Worm (Caenorhabditis elegans): ENCODE results near the gene nas-9.

Gene nas-9

DNA sequence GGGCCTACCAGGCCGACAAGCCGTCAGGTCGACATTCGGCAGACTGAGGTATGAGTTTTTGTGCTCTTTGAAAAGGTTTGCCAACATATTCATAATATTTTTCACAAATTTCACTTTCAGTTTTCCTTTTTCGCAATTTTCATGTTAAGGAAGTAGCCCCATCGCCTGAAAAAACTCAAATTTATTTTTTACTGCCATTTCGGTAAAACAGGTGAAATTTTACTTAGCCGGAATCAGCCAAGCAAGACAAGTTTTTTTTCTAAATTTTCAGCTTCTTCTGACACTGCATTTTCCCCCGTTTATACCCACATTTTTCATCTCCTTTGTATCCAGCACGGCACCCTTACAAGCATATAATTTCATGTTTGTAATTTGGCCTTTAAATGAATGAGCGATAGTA lies 48.2 kb downstream of the nas-9 start, which contains the start of gene R02F11.11:
Gene R02F11.11 (plus strand): TSS at position 301 of the 400 bp plus-strand sequence.
- TF ChIP-seq nhr-77 (tag; optimal IDR thresholded peaks at IDR 0.05) = no peak
- no peak for TF ChIP-seq nhr-12 (tag; optimal IDR thresholded peaks at IDR 0.05)
- TF ChIP-seq nhr-11 (tag; optimal IDR thresholded peaks at IDR 0.05) = no peak
- no peak for TF ChIP-seq elt-1 (tag; optimal IDR thresholded peaks at IDR 0.05)
- no peak for TF ChIP-seq nhr-6 (tag; optimal IDR thresholded peaks at IDR 0.05)
- TF ChIP-seq lsy-2 (tag; optimal IDR thresholded peaks at IDR 0.05) = no peak
- no peak for TF ChIP-seq ztf-11 (tag; optimal IDR thresholded peaks at IDR 0.05)
- TF ChIP-seq unc-55 (GFP tag; optimal IDR thresholded peaks at IDR 0.05) = no peak
- no peak for TF ChIP-seq sma-3 (GFP tag; optimal IDR thresholded peaks at IDR 0.05)
- TF ChIP-seq elt-3 (tag; optimal IDR thresholded peaks at IDR 0.05) = no peak
- no peak for TF ChIP-seq gmeb-1 (tag; optimal IDR thresholded peaks at IDR 0.05)
- TF ChIP-seq unc-39 (tag; optimal IDR thresholded peaks at IDR 0.05) = no peak
- TF ChIP-seq R02D3.7 (tag; optimal IDR thresholded peaks at IDR 0.05) = no peak
- no peak for TF ChIP-seq F13H6.1 (tag; optimal IDR thresholded peaks at IDR 0.05)

DNA sequence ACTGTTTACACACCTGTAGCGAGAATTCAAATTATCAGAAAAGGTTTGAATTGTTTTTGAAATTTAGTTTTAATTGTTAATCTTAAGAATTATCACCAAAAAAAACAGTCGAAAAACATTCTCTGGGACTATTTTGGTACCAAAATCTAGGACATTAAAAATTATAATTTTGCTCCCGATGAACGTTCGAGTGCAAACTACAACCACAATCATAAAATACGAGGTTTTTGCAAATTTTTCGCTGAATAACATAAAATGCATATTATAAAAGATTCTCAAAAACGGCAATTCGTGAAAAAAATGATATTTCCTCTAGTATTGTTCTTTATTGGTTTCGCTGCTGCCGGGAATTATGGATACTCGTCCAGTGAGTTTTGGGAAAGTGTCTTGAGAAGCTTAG lies 49.4 kb downstream of the nas-9 start, which contains the start of gene R02F11.12:
Gene R02F11.12 (plus strand): TSS at position 301 of the 400 bp plus-strand sequence.
- TF ChIP-seq nhr-77 (tag; optimal IDR thresholded peaks at IDR 0.05) (no peak), dmd-4 (tag; optimal IDR thresholded peaks at IDR 0.05) (no peak), ceh-82 (tag; optimal IDR thresholded peaks at IDR 0.05) (no peak), gmeb-1 (tag; optimal IDR thresholded peaks at IDR 0.05) (no peak), nhr-12 (tag; optimal IDR thresholded peaks at IDR 0.05) (no peak), sma-3 (GFP tag; optimal IDR thresholded peaks at IDR 0.05) (no peak), lsy-2 (tag; optimal IDR thresholded peaks at IDR 0.05) (no peak)

DNA sequence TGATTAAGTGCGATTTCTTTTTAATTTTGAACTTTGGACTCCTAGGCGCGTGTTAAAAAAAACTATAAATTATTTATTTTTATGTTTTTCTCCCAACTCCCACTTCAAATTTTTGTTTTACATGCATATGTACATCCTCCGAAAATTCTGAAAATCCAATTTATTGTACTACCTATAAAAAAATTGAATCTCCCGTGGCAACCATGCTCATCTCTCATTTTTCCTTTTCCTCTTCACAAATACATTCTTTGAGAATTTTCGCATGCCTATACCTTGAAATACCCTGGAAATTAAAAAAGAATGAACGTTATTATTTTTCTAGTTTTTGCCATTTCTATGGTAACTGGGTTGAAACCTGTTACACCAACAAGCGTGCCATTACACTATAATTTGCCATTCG lies 51.0 kb downstream of the nas-9 start, which contains the start of gene R02F11.10:
Gene R02F11.10 (plus strand): TSS at position 301 of the 400 bp plus-strand sequence.
- TF ChIP-seq elt-3 (tag; optimal IDR thresholded peaks at IDR 0.05) = no peak
- no peak for TF ChIP-seq elt-1 (tag; optimal IDR thresholded peaks at IDR 0.05)
- TF ChIP-seq nhr-237 (tag; optimal IDR thresholded peaks at IDR 0.05) = no peak
- no peak for TF ChIP-seq skn-1 (tag; optimal IDR thresholded peaks at IDR 0.05)
- no peak for TF ChIP-seq egl-27 (tag; optimal IDR thresholded peaks at IDR 0.05)
- TF ChIP-seq R02D3.7 (tag; optimal IDR thresholded peaks at IDR 0.05) = no peak
- TF ChIP-seq mab-5 (tag; optimal IDR thresholded peaks at IDR 0.05) = no peak
- TF ChIP-seq sma-9 (GFP tag; optimal IDR thresholded peaks at IDR 0.05) = no peak
- no peak for TF ChIP-seq sma-9 (tag; optimal IDR thresholded peaks at IDR 0.05)
- TF ChIP-seq gmeb-1 (tag; optimal IDR thresholded peaks at IDR 0.05) = no peak

DNA sequence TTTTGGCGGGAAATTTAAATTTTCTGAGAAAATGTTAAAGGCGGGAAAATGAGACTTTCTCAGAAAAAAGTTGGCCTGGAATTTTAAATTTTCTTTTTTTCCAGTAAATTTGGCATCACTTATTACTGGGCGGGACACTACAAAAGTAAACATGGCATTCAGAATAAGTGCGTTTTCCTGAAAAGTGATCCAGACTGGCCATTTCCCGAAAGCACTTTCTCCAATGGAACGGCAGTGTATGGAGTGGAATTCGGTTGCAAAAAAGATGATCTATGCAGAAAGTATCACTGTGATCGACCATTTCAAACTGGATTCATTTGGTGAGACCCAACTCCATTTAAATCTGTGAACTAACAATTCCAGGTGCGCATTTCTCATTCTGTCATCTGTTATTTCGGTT lies 52.0 kb downstream of the nas-9 start:
- TF ChIP-seq unc-55 (GFP tag; optimal IDR thresholded peaks at IDR 0.05) = no peak
- no peak for TF ChIP-seq crh-2 (tag; optimal IDR thresholded peaks at IDR 0.05)
- no peak for TF ChIP-seq nhr-12 (tag; optimal IDR thresholded peaks at IDR 0.05)
- TF ChIP-seq nhr-21 (tag; optimal IDR thresholded peaks at IDR 0.05) = no peak

DNA sequence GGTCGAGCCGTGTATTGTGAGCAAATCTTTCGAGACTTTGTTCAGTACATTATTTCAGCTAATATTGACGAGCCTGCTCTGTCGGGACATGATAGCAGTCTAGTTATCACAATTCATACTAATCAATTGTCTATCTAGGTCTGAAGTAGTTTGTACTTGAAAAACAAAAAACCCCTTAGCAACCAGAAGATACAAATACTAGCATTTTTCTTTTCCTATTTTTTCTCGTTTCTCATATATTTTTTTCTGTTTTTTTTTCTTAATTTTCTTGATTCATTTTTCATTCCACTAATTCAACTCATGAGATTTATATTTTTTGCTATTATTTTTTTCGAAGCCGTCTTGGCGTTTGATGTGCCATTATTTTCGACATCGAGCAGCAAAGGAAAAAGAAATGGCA lies 52.6 kb downstream of the nas-9 start, which contains the start of gene R02F11.9:
Gene R02F11.9 (plus strand): TSS at position 301 of the 400 bp plus-strand sequence.
- TF ChIP-seq zag-1 (tag; optimal IDR thresholded peaks at IDR 0.05) = no peak
- TF ChIP-seq ceh-16 (tag; optimal IDR thresholded peaks at IDR 0.05) = no peak
- TF ChIP-seq nhr-21 (tag; optimal IDR thresholded peaks at IDR 0.05) = no peak
- TF ChIP-seq skn-1 (tag; optimal IDR thresholded peaks at IDR 0.05) = no peak
- no peak for TF ChIP-seq mab-5 (tag; optimal IDR thresholded peaks at IDR 0.05)
- TF ChIP-seq gmeb-1 (tag; optimal IDR thresholded peaks at IDR 0.05) = no peak
- no peak for TF ChIP-seq mbf-1 (tag; optimal IDR thresholded peaks at IDR 0.05)
- TF ChIP-seq unc-39 (tag; optimal IDR thresholded peaks at IDR 0.05) = no peak
- TF ChIP-seq ZK546.5 (tag; optimal IDR thresholded peaks at IDR 0.05) = no peak
- TF ChIP-seq alr-1 (tag; optimal IDR thresholded peaks at IDR 0.05) = no peak
- no peak for TF ChIP-seq Y55F3AM.14 (GFP tag; optimal IDR thresholded peaks at IDR 0.05)
- TF ChIP-seq nhr-237 (tag; optimal IDR thresholded peaks at IDR 0.05) = no peak
- no peak for TF ChIP-seq ama-1 (optimal IDR thresholded peaks at IDR 0.05)
- no peak for TF ChIP-seq crh-2 (tag; optimal IDR thresholded peaks at IDR 0.05)
- no peak for TF ChIP-seq unc-62 (GFP tag; optimal IDR thresholded peaks at IDR 0.05)
- TF ChIP-seq ceh-82 (tag; optimal IDR thresholded peaks at IDR 0.05) = no peak
- TF ChIP-seq nhr-10 (tag; optimal IDR thresholded peaks at IDR 0.05) = no peak
- no peak for TF ChIP-seq nhr-6 (tag; optimal IDR thresholded peaks at IDR 0.05)

Measured in whole organism, L2 larva.